Worm (Caenorhabditis elegans): Measurements from ENCODE around the gene ZK688.11.

Gene ZK688.11

DNA sequence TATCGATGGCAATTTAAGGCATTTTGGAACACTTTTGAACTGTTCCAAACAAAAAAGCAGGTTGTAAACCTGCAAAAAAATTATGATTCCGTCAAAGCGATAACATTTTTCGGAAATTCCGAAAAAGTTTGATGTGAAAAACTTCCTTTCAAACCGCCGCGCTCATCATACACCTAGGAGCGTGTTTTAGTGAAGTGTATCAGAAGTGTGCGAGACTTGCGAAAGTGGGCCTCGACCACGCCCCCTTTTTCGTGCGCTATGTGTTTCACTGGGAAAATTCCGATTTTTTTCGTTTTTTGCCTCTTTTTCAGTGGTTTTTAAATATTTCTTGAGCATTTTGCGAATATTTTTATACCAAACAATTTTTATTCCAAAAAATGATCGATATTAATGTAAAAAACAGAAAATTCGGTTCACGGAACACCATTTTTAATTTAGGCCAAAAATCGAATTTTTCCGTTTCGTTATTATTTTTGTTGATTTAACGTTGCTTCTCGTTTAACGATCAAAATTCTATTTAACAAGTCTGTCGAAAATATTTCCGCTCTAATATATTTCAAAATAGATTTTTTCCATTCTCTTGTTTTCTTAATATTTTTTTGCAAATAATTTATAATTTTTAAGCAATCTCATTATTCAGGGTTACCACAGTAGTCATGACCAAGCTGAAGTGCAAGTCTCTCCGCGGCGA lies 30.1 kb downstream of the ZK688.11 start, which contains the start of gene rpl-35:
Gene rpl-35 (plus strand): TSS at position 641 of the 691 bp plus-strand sequence.
- TF ChIP-seq egrh-3 (GFP tag; IDR thresholded peaks at IDR 0.05) (peak; percentile 85), lir-1 (GFP tag; conservative IDR thresholded peaks at IDR 0.05) (peak; percentile 99), bed-1 (GFP tag; IDR thresholded peaks at IDR 0.05) (peak; percentile 91; the same call in 1 of the 2 replicates), F52B5.7 (tag; optimal IDR thresholded peaks at IDR 0.05) (peak; percentile 99), snpc-1.3 (tag; optimal IDR thresholded peaks at IDR 0.05; ENCODE audit: insufficient read depth) (peak; percentile 98), ama-1 (optimal IDR thresholded peaks at IDR 0.05) (peak; percentile 10), ama-1 (GFP tag; optimal IDR thresholded peaks at IDR 0.05) (peak; percentile 62 to 79), dpff-1 (tag; optimal IDR thresholded peaks at IDR 0.05) (peak; percentile 66), C17E4.6 (GFP tag; IDR thresholded peaks at IDR 0.05) (peak; percentile 100), F10E7.11 (tag; optimal IDR thresholded peaks at IDR 0.05) (peak; percentile 89), snpc-1.1 (tag; optimal IDR thresholded peaks at IDR 0.05; ENCODE audit: insufficient read depth) (peak; percentile 85), madf-10 (tag; optimal IDR thresholded peaks at IDR 0.05) (peak; percentile 97), chd-7 (tag; optimal IDR thresholded peaks at IDR 0.05) (peak; percentile 99), lsy-27 (tag; optimal IDR thresholded peaks at IDR 0.05; ENCODE audit: borderline replicate concordance, insufficient read depth) (peak; percentile 86), T26A5.8 (tag; optimal IDR thresholded peaks at IDR 0.05) (peak; percentile 85), tbp1 (GFP tag; optimal IDR thresholded peaks at IDR 0.05) (peak; percentile 83), ceh-40 (GFP tag; IDR thresholded peaks at IDR 0.05) (peak; percentile 93; the same call in 1 of the 2 replicates), let-607 (tag; optimal IDR thresholded peaks at IDR 0.05) (peak; percentile 94 to 97), D2030.7 (GFP tag; IDR thresholded peaks at IDR 0.05) (peak; percentile 99), sdz-38 (tag; optimal IDR thresholded peaks at IDR 0.05) (no peak), mes-4 (tag; optimal IDR thresholded peaks at IDR 0.05) (peak; percentile 75), aptf-3 (GFP tag; IDR thresholded peaks at IDR 0.05) (peak; percentile 96; the same call in 1 of the 2 replicates), sptf-2 (GFP tag; optimal IDR thresholded peaks at IDR 0.05) (peak; percentile 95), lin-26 (GFP tag; IDR thresholded peaks at IDR 0.05) (peak; percentile 97), tbx-9 (tag; optimal IDR thresholded peaks at IDR 0.05; ENCODE audit: borderline replicate concordance) (peak; percentile 48), T07F8.4 (tag; optimal IDR thresholded peaks at IDR 0.05) (peak; percentile 91), lin-54 (GFP tag; optimal IDR thresholded peaks at IDR 0.05) (peak; percentile 100), Y56A3A.18 (GFP tag; IDR thresholded peaks at IDR 0.05) (peak; percentile 99; the same call in 1 of the 2 replicates), athp-1 (tag; optimal IDR thresholded peaks at IDR 0.05) (peak; percentile 100), zfh-2 (GFP tag; conservative IDR thresholded peaks at IDR 0.05) (no peak; the same call in 1 of the 2 replicates), ztf-22 (GFP tag; optimal IDR thresholded peaks at IDR 0.05) (peak; percentile 96), snpc-4 (GFP tag; optimal IDR thresholded peaks at IDR 0.05) (peak; percentile 93), snpc-4 (tag; optimal IDR thresholded peaks at IDR 0.05) (peak; percentile 90 to 95 (median 91)), Y79H2A.3 (GFP tag; conservative IDR thresholded peaks at IDR 0.05) (peak; percentile 97), hmg-20 (GFP tag; IDR thresholded peaks at IDR 0.05) (peak; percentile 96), nhr-179 (tag; optimal IDR thresholded peaks at IDR 0.05) (no peak), K12H6.12 (tag; optimal IDR thresholded peaks at IDR 0.05) (peak; percentile 99), F55B11.4 (tag; optimal IDR thresholded peaks at IDR 0.05; ENCODE audit: borderline replicate concordance, insufficient read depth) (no peak), dox-1 (GFP tag; IDR thresholded peaks at IDR 0.05) (peak; percentile 100), nhr-27 (tag; optimal IDR thresholded peaks at IDR 0.05) (peak; percentile 77), somi-1 (GFP tag; optimal IDR thresholded peaks at IDR 0.05) (peak; percentile 99), hrde-1 (tag; optimal IDR thresholded peaks at IDR 0.05; ENCODE audit: borderline replicate concordance) (peak; percentile 95), gei-17 (GFP tag; optimal IDR thresholded peaks at IDR 0.05) (peak; percentile 93), B0019.2 (GFP tag; conservative IDR thresholded peaks at IDR 0.05) (peak; percentile 99), unc-62 (GFP tag; optimal IDR thresholded peaks at IDR 0.05) (peak; percentile 41), nhr-120 (GFP tag; IDR thresholded peaks at IDR 0.05) (peak; percentile 97)
